Fruit fly (Drosophila melanogaster) whole organism, embryonic: ENCODE measurements around the gene CG13850.

ENCODE experiments used
- Asciz ChIP-seq: fragments of 200-800 bp; sonication (Bioruptor generic); optimal IDR thresholded peaks from 2 replicates; lab custom pipeline; 2017; ENCODE audit warnings: missing biosample characterization, mild to moderate bottlenecking, missing genetic modification characterization, missing genetic modification reagents
- Atf-2 ChIP-seq: fragments of 200-800 bp; sonication (Bioruptor generic); optimal IDR thresholded peaks from 2 replicates; lab custom pipeline; 2016; ENCODE audit warnings: missing biosample characterization, missing genetic modification characterization
- CG10267 ChIP-seq: fragments of 200-800 bp; sonication (Bioruptor generic); optimal IDR thresholded peaks from 2 replicates; lab custom pipeline; 2018; ENCODE audit warnings: missing biosample characterization, mild to moderate bottlenecking, missing genetic modification characterization, moderate library complexity
- CG10431 ChIP-seq: fragments of 200-800 bp; sonication (Bioruptor generic); optimal IDR thresholded peaks from 3 replicates; lab custom pipeline; 2018; ENCODE audit warnings: missing biosample characterization, mild to moderate bottlenecking, missing genetic modification characterization
- CG11696 ChIP-seq: fragments of 200-800 bp; sonication (Bioruptor generic); IDR thresholded peaks from 2 replicates; pipeline ENCODE4 v1.3.6; 2022; ENCODE audit warnings: missing biosample characterization, missing genetic modification characterization
- CG12942 ChIP-seq: fragments of 200-800 bp; sonication (Bioruptor generic); optimal IDR thresholded peaks from 3 replicates; lab custom pipeline; 2016; ENCODE audit warnings: missing biosample characterization, missing genetic modification characterization
- CG13894 ChIP-seq: fragments of 200-800 bp; sonication (Bioruptor generic); optimal IDR thresholded peaks from 3 replicates; lab custom pipeline; 2018; ENCODE audit warnings: missing biosample characterization, mild to moderate bottlenecking, missing genetic modification characterization, moderate library complexity
- CG15514 ChIP-seq: fragments of 200-800 bp; sonication (Bioruptor generic); optimal IDR thresholded peaks from 3 replicates; lab custom pipeline; 2017; ENCODE audit warnings: missing biosample characterization, missing genetic modification characterization, mild to moderate bottlenecking, moderate library complexity, missing genetic modification reagents
- CG31365 ChIP-seq: fragments of 200-800 bp; sonication (Bioruptor generic); optimal IDR thresholded peaks from 2 replicates; lab custom pipeline; 2018; ENCODE audit warnings: missing biosample characterization, mild to moderate bottlenecking, missing genetic modification characterization
- CG33213 ChIP-seq: fragments of 200-800 bp; sonication (Bioruptor generic); optimal IDR thresholded peaks from 3 replicates; lab custom pipeline; 2016; ENCODE audit warnings: missing biosample characterization, missing genetic modification characterization
- CG3726 ChIP-seq: fragments of 200-800 bp; sonication (Bioruptor generic); IDR thresholded peaks from 3 replicates; pipeline ENCODE4, ENCODE4 v1.3.6; 2022; ENCODE audit warnings: missing biosample characterization, missing genetic modification characterization
- CG4360 ChIP-seq: fragments of 200-800 bp; sonication (Bioruptor generic); IDR thresholded peaks from 2 replicates; pipeline ENCODE4 v1.3.6; 2022; ENCODE audit warnings: missing biosample characterization, missing genetic modification characterization
- CG4854 ChIP-seq: fragments of 200-800 bp; sonication (Bioruptor generic); optimal IDR thresholded peaks from 2 replicates; lab custom pipeline; 2016; ENCODE audit warnings: missing biosample characterization, missing genetic modification characterization, inconsistent platforms
- CG7745 ChIP-seq: fragments of 200-800 bp; sonication (Bioruptor generic); optimal IDR thresholded peaks from 2 replicates; lab custom pipeline; 2018; ENCODE audit warnings: missing biosample characterization, mild to moderate bottlenecking, missing genetic modification characterization, moderate library complexity
- CG8359 ChIP-seq: fragments of 200-800 bp; sonication (Bioruptor generic); optimal IDR thresholded peaks from 2 replicates; lab custom pipeline; 2017; ENCODE audit warnings: missing biosample characterization, mild to moderate bottlenecking, missing genetic modification characterization, borderline replicate concordance
- Hey ChIP-seq: fragments of 200-800 bp; sonication (Bioruptor generic); optimal IDR thresholded peaks from 3 replicates; lab custom pipeline; 2018; ENCODE audit warnings: missing biosample characterization, mild to moderate bottlenecking, missing genetic modification characterization
- Hmr ChIP-seq: fragments of 200-800 bp; sonication (Bioruptor generic); optimal IDR thresholded peaks from 3 replicates; lab custom pipeline; 2017; ENCODE audit warnings: mild to moderate bottlenecking, missing biosample characterization, missing genetic modification reagents, missing genetic modification characterization
- Hr3 ChIP-seq: fragments of 200-800 bp; sonication (Bioruptor generic); optimal IDR thresholded peaks from 3 replicates; lab custom pipeline; 2016; ENCODE audit warnings: missing biosample characterization, missing genetic modification characterization
- Hsf ChIP-seq: fragments of 200-800 bp; sonication (Bioruptor generic); optimal IDR thresholded peaks from 3 replicates; lab custom pipeline; 2016; ENCODE audit warnings: missing biosample characterization, missing genetic modification characterization
- Jarid2 ChIP-seq: fragments of 200-800 bp; sonication (Bioruptor generic); optimal IDR thresholded peaks from 3 replicates; lab custom pipeline; 2017; ENCODE audit warnings: mild to moderate bottlenecking, missing biosample characterization, missing genetic modification reagents, missing genetic modification characterization
- Med ChIP-seq: fragments of 200-800 bp; sonication (Bioruptor generic); peaks from one replicate; lab custom pipeline; 2016; ENCODE audit warnings: missing biosample characterization, missing genetic modification characterization, mild to moderate bottlenecking, inconsistent platforms, moderate library complexity
- Meics ChIP-seq: fragments of 200-800 bp; sonication (Bioruptor generic); optimal IDR thresholded peaks from 2 replicates; lab custom pipeline; 2017; ENCODE audit warnings: missing biosample characterization, mild to moderate bottlenecking, missing genetic modification characterization
- Oli ChIP-seq: fragments of 200-800 bp; sonication (Bioruptor generic); optimal IDR thresholded peaks from 2 replicates; lab custom pipeline; 2018; ENCODE audit warnings: missing biosample characterization, mild to moderate bottlenecking, missing genetic modification characterization, moderate library complexity
- ara ChIP-seq: fragments of 200-800 bp; sonication (Bioruptor generic); IDR thresholded peaks from 2 replicates; pipeline ENCODE4 v1.3.6; 2022; ENCODE audit warnings: missing biosample characterization, missing genetic modification characterization
- ase ChIP-seq: fragments of 200-800 bp; sonication (Bioruptor generic); IDR thresholded peaks from 3 replicates; pipeline ENCODE4 v1.3.6; 2022; ENCODE audit warnings: missing biosample characterization, missing genetic modification characterization
- bab2 ChIP-seq: fragments of 200-800 bp; sonication (Bioruptor generic); optimal IDR thresholded peaks from 2 replicates; lab custom pipeline; 2016; ENCODE audit warnings: missing biosample characterization, missing genetic modification characterization
- bigmax ChIP-seq: fragments of 200-800 bp; sonication (Bioruptor generic); optimal IDR thresholded peaks from 2 replicates; lab custom pipeline; 2018; ENCODE audit warnings: missing biosample characterization, mild to moderate bottlenecking, missing genetic modification characterization
- cato ChIP-seq: fragments of 200-800 bp; sonication (Bioruptor generic); optimal IDR thresholded peaks from 2 replicates; lab custom pipeline; 2016; ENCODE audit warnings: missing biosample characterization, missing genetic modification characterization, borderline replicate concordance
- cg ChIP-seq: fragments of 200-800 bp; sonication (Bioruptor generic); optimal IDR thresholded peaks from 3 replicates; lab custom pipeline; 2019; ENCODE audit warnings: missing biosample characterization, mild to moderate bottlenecking, missing genetic modification characterization, moderate library complexity
- crp ChIP-seq, 2 experiments: fragments of 200-800 bp; sonication (Bioruptor generic); optimal IDR thresholded peaks; 2 replicates in 1 of 2; 3 replicates in 1 of 2; lab custom pipeline; 2017; ENCODE audit warnings: missing biosample characterization in 2 of 2, missing genetic modification characterization in 2 of 2, mild to moderate bottlenecking in 1 of 2, moderate library complexity in 1 of 2
- dan ChIP-seq: fragments of 200-800 bp; sonication (Bioruptor generic); IDR thresholded peaks from 2 replicates; pipeline ENCODE4 v1.3.6; 2022; ENCODE audit warnings: missing biosample characterization, missing genetic modification characterization
- emc ChIP-seq: fragments of 200-800 bp; sonication (Bioruptor generic); optimal IDR thresholded peaks from 2 replicates; lab custom pipeline; 2016; ENCODE audit warnings: missing biosample characterization, missing genetic modification characterization
- fd96Cb ChIP-seq: fragments of 200-800 bp; sonication (Bioruptor generic); optimal IDR thresholded peaks from 2 replicates; lab custom pipeline; 2018; ENCODE audit warnings: missing biosample characterization, mild to moderate bottlenecking, missing genetic modification characterization, moderate library complexity
- ftz-f1 ChIP-seq: fragments of 200-800 bp; sonication (Bioruptor generic); optimal IDR thresholded peaks from 2 replicates; lab custom pipeline; 2016; ENCODE audit warnings: missing biosample characterization, missing genetic modification characterization
- gfzf ChIP-seq: fragments of 200-800 bp; sonication (Bioruptor generic); optimal IDR thresholded peaks from 2 replicates; lab custom pipeline; 2016; ENCODE audit warnings: missing biosample characterization, mild to moderate bottlenecking, missing genetic modification characterization, moderate library complexity
- gt ChIP-seq: fragments of 200-800 bp; sonication (Bioruptor generic); IDR thresholded peaks from 2 replicates; pipeline ENCODE4 v1.3.6; 2022; ENCODE audit warnings: missing biosample characterization, missing genetic modification characterization
- ham ChIP-seq: fragments of 200-800 bp; sonication (Bioruptor generic); IDR thresholded peaks from 2 replicates; pipeline ENCODE4 v1.3.6; 2022; ENCODE audit warnings: missing biosample characterization, missing genetic modification characterization
- her ChIP-seq: fragments of 200-800 bp; sonication (Bioruptor generic); optimal IDR thresholded peaks from 2 replicates; lab custom pipeline; 2016; ENCODE audit warnings: missing biosample characterization, missing genetic modification characterization
- mld ChIP-seq: fragments of 200-800 bp; sonication (Bioruptor generic); IDR thresholded peaks from 3 replicates; pipeline ENCODE4 v1.3.6; 2022; ENCODE audit warnings: missing biosample characterization, missing genetic modification characterization; ENCODE audit not compliant: partially characterized antibody
- odd ChIP-seq: fragments of 200-800 bp; sonication (Bioruptor generic); optimal IDR thresholded peaks from 2 replicates; lab custom pipeline; 2017; ENCODE audit warnings: missing biosample characterization, mild to moderate bottlenecking, missing genetic modification characterization
- pfk ChIP-seq: fragments of 200-800 bp; sonication (Bioruptor generic); optimal IDR thresholded peaks from 2 replicates; lab custom pipeline; 2018; ENCODE audit warnings: missing biosample characterization, mild to moderate bottlenecking, missing genetic modification characterization, moderate library complexity
- pita ChIP-seq: fragments of 200-800 bp; sonication (Bioruptor generic); optimal IDR thresholded peaks from 2 replicates; lab custom pipeline; 2017; ENCODE audit warnings: missing biosample characterization, mild to moderate bottlenecking, missing genetic modification characterization
- sens ChIP-seq: fragments of 200-800 bp; sonication (Bioruptor generic); peaks from one replicate; lab custom pipeline; 2016; ENCODE audit warnings: missing biosample characterization, missing genetic modification characterization
- sens-2 ChIP-seq: fragments of 200-800 bp; sonication (Bioruptor generic); IDR thresholded peaks from 2 replicates; pipeline ENCODE4 v1.3.6; 2022; ENCODE audit warnings: missing biosample characterization, missing genetic modification characterization
- sob ChIP-seq: fragments of 200-800 bp; sonication (Bioruptor generic); IDR thresholded peaks from 2 replicates; pipeline ENCODE4 v1.3.6; 2022; ENCODE audit warnings: missing biosample characterization, missing genetic modification characterization
- stc ChIP-seq: fragments of 200-800 bp; sonication (Bioruptor generic); IDR thresholded peaks from 2 replicates; pipeline ENCODE4 v1.3.6; 2022; ENCODE audit warnings: missing biosample characterization, missing genetic modification characterization
- tio ChIP-seq: fragments of 200-800 bp; sonication (Bioruptor generic); optimal IDR thresholded peaks from 2 replicates; lab custom pipeline; 2017; ENCODE audit warnings: missing biosample characterization, missing genetic modification characterization, inconsistent platforms
- unc-4 ChIP-seq: fragments of 200-800 bp; sonication (Bioruptor generic); IDR thresholded peaks from 2 replicates; pipeline ENCODE4 v1.3.6; 2022; ENCODE audit warnings: missing biosample characterization, missing genetic modification characterization; ENCODE audit not compliant: partially characterized antibody
- zf30C ChIP-seq: fragments of 200-800 bp; sonication (Bioruptor generic); optimal IDR thresholded peaks from 3 replicates; lab custom pipeline; 2018; ENCODE audit warnings: missing biosample characterization, mild to moderate bottlenecking, missing genetic modification characterization

The CG13850 gene

dm6 chr3R:22362218-22362907 is 48.4 kb downstream of the CG13850 start, which contains the start of the genes JMJD6, CG7071 and Muted (continued):
- TF ChIP-seq Med (peak; percentile 98), ara (GFP tag; lab: Robert Waterston, UW) (peak; percentile 86), CG10431 (GFP tag; lab: Kevin White, UChicago) (peak; percentile 77), tio (GFP tag; lab: Kevin White, UChicago) (peak; percentile 86), CG10267 (tag; lab: Kevin White, UChicago) (peak; percentile 86), CG4854 (peak; percentile 92), CG4360 (peak; percentile 55; the same call in 1 of the 2 replicates), ase (GFP tag; lab: Robert Waterston, UW) (peak; percentile 90), pita (GFP tag; lab: Kevin White, UChicago) (no peak), pfk (GFP tag; lab: Kevin White, UChicago) (peak; percentile 97), ftz-f1 (GFP tag; lab: Kevin White, UChicago) (peak; percentile 74), sens (peak; percentile 97), CG12942 (peak; percentile 89), Hmr (peak; percentile 93), fd96Cb (tag; lab: Kevin White, UChicago) (peak; percentile 79), Asciz (peak; percentile 77), CG13894 (tag; lab: Kevin White, UChicago) (peak; percentile 94), bigmax (GFP tag; lab: Kevin White, UChicago) (no peak), sens-2 (GFP tag; lab: Robert Waterston, UW) (peak; percentile 90), cg (GFP tag; lab: Kevin White, UChicago) (no peak), her (GFP tag; lab: Kevin White, UChicago) (peak; percentile 30), CG15514 (GFP tag; lab: Kevin White, UChicago) (peak; percentile 92), Oli (tag; lab: Kevin White, UChicago) (peak; percentile 82), Atf-2 (GFP tag; lab: Kevin White, UChicago) (peak; percentile 87), CG11696 (GFP tag; lab: Robert Waterston, UW) (peak; percentile 75), Meics (GFP tag; lab: Kevin White, UChicago) (peak; percentile 90), zf30C (GFP tag; lab: Kevin White, UChicago) (peak; percentile 9), Jarid2 (GFP tag; lab: Kevin White, UChicago) (peak; percentile 41), sob (GFP tag; lab: Robert Waterston, UW) (peak; percentile 96), gt (GFP tag; lab: Robert Waterston, UW) (peak; percentile 73), unc-4 (peak; percentile 90), CG33213 (GFP tag; lab: Kevin White, UChicago) (peak; percentile 81), Hey (peak; percentile 63), crp (GFP tag; optimal IDR thresholded peaks at IDR 0.05; lab: Kevin White, UChicago) (peak; percentile 50 to 86), mld (no peak), Hsf (GFP tag; lab: Kevin White, UChicago) (peak; percentile 95), CG31365 (tag; lab: Kevin White, UChicago) (peak; percentile 30), bab2 (GFP tag; lab: Kevin White, UChicago) (peak; percentile 89), cato (peak; percentile 87), Hr3 (peak; percentile 92), emc (peak; percentile 64), gfzf (GFP tag; lab: Kevin White, UChicago) (peak; percentile 90), stc (peak; percentile 79; the same call in 1 of the 2 replicates), ham (GFP tag; lab: Robert Waterston, UW) (peak; percentile 59; the same call in 1 of the 2 replicates), dan (GFP tag; lab: Robert Waterston, UW) (peak; percentile 71), CG3726 (GFP tag; lab: Robert Waterston, UW) (peak; percentile 84; the same call in 2 of the 3 replicates), CG8359 (GFP tag; lab: Kevin White, UChicago) (peak; percentile 44), CG7745 (tag; lab: Kevin White, UChicago) (peak; percentile 13), odd (peak; percentile 76)
